Worm (Caenorhabditis elegans): ENCODE measurements around the gene E04D5.5.

ce11 chrII:10410989-10411388 is at the start of gene E04D5.5:
- TF ChIP-seq hmg-4 (GFP tag; optimal IDR thresholded peaks at IDR 0.05) = no peak
- TF ChIP-seq pes-1 (GFP tag; IDR thresholded peaks at IDR 0.05) = no peak
- no peak for TF ChIP-seq scrt-1 (GFP tag; IDR thresholded peaks at IDR 0.05)
- no peak for TF ChIP-seq ama-1 (optimal IDR thresholded peaks at IDR 0.05)
- TF ChIP-seq aly-1 (tag; optimal IDR thresholded peaks at IDR 0.05) = no peak
- TF ChIP-seq tbx-11 (GFP tag; IDR thresholded peaks at IDR 0.05) = no peak
- no peak for TF ChIP-seq tra-4 (tag; optimal IDR thresholded peaks at IDR 0.05)
- no peak for TF ChIP-seq F13C5.2 (tag; optimal IDR thresholded peaks at IDR 0.05)
- TF ChIP-seq tbx-37 (GFP tag; conservative IDR thresholded peaks at IDR 0.05) = no peak
- no peak for TF ChIP-seq ets-7 (tag; optimal IDR thresholded peaks at IDR 0.05)
- TF ChIP-seq ceh-36 (tag; optimal IDR thresholded peaks at IDR 0.05) = no peak
- TF ChIP-seq hmbx-1 (tag; optimal IDR thresholded peaks at IDR 0.05) = no peak
- TF ChIP-seq flt-1 (GFP tag; IDR thresholded peaks at IDR 0.05) = no peak

All from whole organism, early embryonic.